Worm (Caenorhabditis elegans) whole organism, young adult: ENCODE measurements around the gene clec-135.

Experiments used
- K12H6.12 ChIP-seq: fragments of 200-800 bp; sonication (Bioruptor generic); optimal IDR thresholded peaks from 2 replicates; lab custom pipeline; 2018; ENCODE audit warnings: mild to moderate bottlenecking, missing genetic modification characterization, missing compliant biosample characterization
- akir-1 ChIP-seq: fragments of 200-800 bp; sonication (Bioruptor generic); optimal IDR thresholded peaks from 2 replicates; lab custom pipeline; 2018; ENCODE audit warnings: mild to moderate bottlenecking, missing genetic modification characterization, moderate library complexity, missing compliant biosample characterization
- attf-3 ChIP-seq: fragments of 200-800 bp; sonication (Bioruptor generic); conservative IDR thresholded peaks from 2 replicates; pipeline ENCODE4 v1.3.6; 2022; ENCODE audit warnings: missing genetic modification reagents, missing genetic modification characterization, missing compliant biosample characterization
- ceh-58 ChIP-seq: fragments of 200-800 bp; sonication (Bioruptor generic); IDR thresholded peaks from 2 replicates; pipeline ENCODE4 v1.3.6; 2022; ENCODE audit warnings: missing genetic modification characterization, missing compliant biosample characterization
- chd-7 ChIP-seq: sonication (generic microtip); optimal IDR thresholded peaks from 2 replicates; lab custom pipeline; 2016; ENCODE audit warnings: mild to moderate bottlenecking, missing genetic modification characterization, moderate library complexity, missing compliant biosample characterization
- egl-44 ChIP-seq: fragments of 200-800 bp; sonication (Bioruptor generic); IDR thresholded peaks from 2 replicates; pipeline ENCODE4 v1.3.6; 2022; ENCODE audit warnings: missing genetic modification reagents, missing genetic modification characterization, missing compliant biosample characterization
- gei-17 ChIP-seq: fragments of 200-800 bp; sonication (Bioruptor generic); optimal IDR thresholded peaks from 2 replicates; lab custom pipeline; 2018; ENCODE audit warnings: mild to moderate bottlenecking, missing genetic modification characterization, missing compliant biosample characterization
- hsf-1 ChIP-seq: fragments of 200-800 bp; sonication (Bioruptor generic); IDR thresholded peaks from 2 replicates; pipeline ENCODE4 v1.3.6; 2022; ENCODE audit warnings: missing genetic modification reagents, missing genetic modification characterization, missing compliant biosample characterization
- snpc-1.3 ChIP-seq: sonication (generic microtip); optimal IDR thresholded peaks from 2 replicates; lab custom pipeline; 2017; ENCODE audit warnings: missing genetic modification characterization, mild to moderate bottlenecking, missing compliant biosample characterization, antibody characterized with exemption, moderate library complexity, missing genotype, missing genetic modification reagents; ENCODE audit not compliant: insufficient read depth
- sptf-2 ChIP-seq: fragments of 200-800 bp; sonication (Bioruptor generic); optimal IDR thresholded peaks from 2 replicates; lab custom pipeline; 2018; ENCODE audit warnings: mild to moderate bottlenecking, missing genetic modification characterization, missing compliant biosample characterization
- unc-62 ChIP-seq: fragments of 150-350 bp; optimal IDR thresholded peaks from 2 replicates; lab custom pipeline; 2014; ENCODE audit warnings: missing biosample characterization, missing genetic modification reagents, missing genetic modification characterization
- ztf-3 ChIP-seq: fragments of 200-800 bp; sonication (Bioruptor generic); optimal IDR thresholded peaks from 2 replicates; lab custom pipeline; 2018; ENCODE audit warnings: mild to moderate bottlenecking, missing genetic modification characterization, missing compliant biosample characterization
- ztf-6 ChIP-seq: fragments of 200-800 bp; sonication (Bioruptor generic); IDR thresholded peaks from 2 replicates; pipeline ENCODE4 v1.3.6; 2022; ENCODE audit warnings: missing genetic modification reagents, missing genetic modification characterization, missing compliant biosample characterization

DNA sequence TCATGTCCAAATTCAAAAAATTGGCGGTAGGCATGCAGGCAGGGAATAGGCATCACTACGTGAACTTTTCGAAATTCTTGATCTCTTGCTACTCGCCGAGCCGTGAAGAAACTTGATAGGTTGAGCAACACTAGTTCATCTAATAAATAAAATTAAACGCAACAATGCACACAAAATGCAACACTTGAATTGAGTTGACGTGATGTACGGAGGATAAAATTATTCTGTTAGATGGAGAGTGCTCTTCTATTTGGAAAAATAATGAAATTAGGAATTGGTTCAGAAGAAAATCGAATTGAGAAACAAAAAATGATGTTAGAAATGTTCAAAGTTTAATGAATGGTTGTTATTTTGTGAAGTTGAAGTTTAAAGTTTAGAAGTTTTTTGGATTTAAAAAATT is 18.3 kb upstream of the clec-135 start:
- TF ChIP-seq sptf-2 (no peak), ztf-6 (GFP tag; lab: Robert Waterston, UW) (no peak), egl-44 (GFP tag; lab: Robert Waterston, UW) (no peak), attf-3 (no peak), snpc-1.3 (tag; lab: Kevin White, UChicago) (no peak), K12H6.12 (tag; lab: Kevin White, UChicago) (no peak), unc-62 (GFP tag; lab: Kevin White, UChicago) (no peak), akir-1 (GFP tag; lab: Kevin White, UChicago) (no peak), hsf-1 (GFP tag; lab: Robert Waterston, UW) (no peak), chd-7 (no peak), ztf-3 (GFP tag; lab: Kevin White, UChicago) (no peak), ceh-58 (GFP tag; lab: Robert Waterston, UW) (no peak), gei-17 (no peak)
